Fruit fly (Drosophila melanogaster) whole organism, embryonic: ENCODE results near the gene Setx.

ENCODE experiments used
- ATbp ChIP-seq: fragments of 200-800 bp; sonication (Bioruptor generic); optimal IDR thresholded peaks from 2 replicates; lab custom pipeline; 2017; ENCODE audit warnings: missing biosample characterization, mild to moderate bottlenecking, missing genetic modification characterization, missing genetic modification reagents
- Bdp1 ChIP-seq: fragments of 200-800 bp; sonication (Bioruptor generic); optimal IDR thresholded peaks from 3 replicates; lab custom pipeline; 2016; ENCODE audit warnings: missing biosample characterization, missing genetic modification characterization
- Blimp-1 ChIP-seq: fragments of 200-800 bp; sonication (Bioruptor generic); optimal IDR thresholded peaks from 3 replicates; lab custom pipeline; 2018; ENCODE audit warnings: missing biosample characterization, missing genetic modification characterization, mild to moderate bottlenecking, moderate library complexity, missing genetic modification reagents
- C15 ChIP-seq: fragments of 200-800 bp; sonication (Bioruptor generic); IDR thresholded peaks from 3 replicates; pipeline ENCODE4 v1.3.6; 2022; ENCODE audit warnings: missing biosample characterization, missing genetic modification characterization
- CG10147 ChIP-seq: fragments of 200-800 bp; sonication (Bioruptor generic); optimal IDR thresholded peaks from 2 replicates; lab custom pipeline; 2019; ENCODE audit warnings: missing biosample characterization, mild to moderate bottlenecking, missing genetic modification characterization, moderate library complexity
- CG1602 ChIP-seq: fragments of 200-800 bp; sonication (Bioruptor generic); optimal IDR thresholded peaks from 3 replicates; lab custom pipeline; 2016; ENCODE audit warnings: missing biosample characterization, missing genetic modification characterization
- CG17912 ChIP-seq: fragments of 200-800 bp; sonication (Bioruptor generic); optimal IDR thresholded peaks from 2 replicates; lab custom pipeline; 2018; ENCODE audit warnings: missing biosample characterization, mild to moderate bottlenecking, missing genetic modification characterization
- CG1832 ChIP-seq: fragments of 200-800 bp; sonication (Bioruptor generic); optimal IDR thresholded peaks from 2 replicates; lab custom pipeline; 2017; ENCODE audit warnings: missing biosample characterization, mild to moderate bottlenecking, missing genetic modification characterization, inconsistent platforms
- CG18599 ChIP-seq: fragments of 200-800 bp; sonication (Bioruptor generic); optimal IDR thresholded peaks from 3 replicates; lab custom pipeline; 2017; ENCODE audit warnings: missing biosample characterization, missing genetic modification characterization, mild to moderate bottlenecking, moderate library complexity, missing genetic modification reagents
- CG31224 ChIP-seq: fragments of 200-800 bp; sonication (Bioruptor generic); IDR thresholded peaks from 2 replicates; pipeline ENCODE4 v1.3.6; 2022; ENCODE audit warnings: missing biosample characterization, missing genetic modification characterization
- CG31388 ChIP-seq: fragments of 200-800 bp; sonication (Bioruptor generic); optimal IDR thresholded peaks from 2 replicates; lab custom pipeline; 2016; ENCODE audit warnings: missing biosample characterization, missing genetic modification characterization
- CG3281 ChIP-seq: fragments of 200-800 bp; sonication (Bioruptor generic); optimal IDR thresholded peaks from 3 replicates; lab custom pipeline; 2017; ENCODE audit warnings: missing biosample characterization, mild to moderate bottlenecking, missing genetic modification characterization
- CG6791 ChIP-seq: fragments of 200-800 bp; sonication (Bioruptor generic); IDR thresholded peaks from 3 replicates; pipeline ENCODE4 v1.3.6; 2022; ENCODE audit warnings: missing biosample characterization, missing genetic modification characterization; ENCODE audit not compliant: partially characterized antibody
- CG7987 ChIP-seq: fragments of 200-800 bp; sonication (Bioruptor generic); optimal IDR thresholded peaks from 2 replicates; lab custom pipeline; 2018; ENCODE audit warnings: missing biosample characterization, mild to moderate bottlenecking, missing genetic modification characterization, moderate library complexity
- CG8281 ChIP-seq: fragments of 200-800 bp; sonication (Bioruptor generic); optimal IDR thresholded peaks from 2 replicates; lab custom pipeline; 2018; ENCODE audit warnings: missing biosample characterization, mild to moderate bottlenecking, missing genetic modification characterization, moderate library complexity
- CG8359 ChIP-seq: fragments of 200-800 bp; sonication (Bioruptor generic); optimal IDR thresholded peaks from 2 replicates; lab custom pipeline; 2017; ENCODE audit warnings: missing biosample characterization, mild to moderate bottlenecking, missing genetic modification characterization, borderline replicate concordance
- CG8765 ChIP-seq: fragments of 200-800 bp; sonication (Bioruptor generic); IDR thresholded peaks from 2 replicates; pipeline ENCODE4 v1.3.6; 2022; ENCODE audit warnings: missing biosample characterization, missing genetic modification characterization
- CG8944 ChIP-seq: fragments of 200-800 bp; sonication (Bioruptor generic); optimal IDR thresholded peaks from 3 replicates; lab custom pipeline; 2016; ENCODE audit warnings: missing biosample characterization, missing genetic modification characterization
- Dfd ChIP-seq, 2 experiments: fragments of >200 bp; optimal IDR thresholded peaks; 2 replicates each; lab custom pipeline; 2017; ENCODE audit warnings: missing biosample characterization in 2 of 2, missing genetic modification characterization in 2 of 2
- Doc3 ChIP-seq: fragments of 200-800 bp; sonication (Bioruptor generic); IDR thresholded peaks from 3 replicates; pipeline ENCODE4 v1.3.6; 2022; ENCODE audit warnings: missing biosample characterization, missing genetic modification characterization; ENCODE audit not compliant: partially characterized antibody
- HLH3B ChIP-seq: fragments of 200-800 bp; sonication (Bioruptor generic); IDR thresholded peaks from 2 replicates; pipeline ENCODE4 v1.3.6; 2022; ENCODE audit warnings: missing biosample characterization, missing genetic modification characterization
- HmgZ ChIP-seq: fragments of 200-800 bp; sonication (Bioruptor generic); optimal IDR thresholded peaks from 2 replicates; lab custom pipeline; 2018; ENCODE audit warnings: missing biosample characterization, mild to moderate bottlenecking, missing genetic modification characterization
- Mrtf ChIP-seq: fragments of 200-800 bp; sonication (Bioruptor generic); IDR thresholded peaks from 3 replicates; pipeline ENCODE4 v1.3.6; 2022; ENCODE audit warnings: missing biosample characterization, missing genetic modification characterization
- Pdp1 ChIP-seq, 2 experiments: fragments of 200-800 bp; sonication (Bioruptor generic); optimal IDR thresholded peaks; 3 replicates each; lab custom pipeline; 2016; ENCODE audit warnings: missing biosample characterization in 2 of 2, missing genetic modification characterization in 2 of 2, mild to moderate bottlenecking in 1 of 2, moderate library complexity in 1 of 2
- Poxn ChIP-seq: fragments of 200-800 bp; sonication (Bioruptor generic); IDR thresholded peaks from 2 replicates; pipeline ENCODE4 v1.3.6; 2022; ENCODE audit warnings: missing biosample characterization, missing genetic modification characterization
- Xrp1 ChIP-seq: fragments of 200-800 bp; sonication (Bioruptor generic); IDR thresholded peaks from 2 replicates; pipeline ENCODE4 v1.3.6; 2022; ENCODE audit warnings: missing biosample characterization, missing genetic modification characterization
- crol ChIP-seq: fragments of 200-800 bp; sonication (Bioruptor generic); IDR thresholded peaks from 2 replicates; pipeline ENCODE4 v1.3.6; 2022; ENCODE audit warnings: missing biosample characterization, missing genetic modification characterization
- cwo ChIP-seq: fragments of 200-800 bp; sonication (Bioruptor generic); optimal IDR thresholded peaks from 3 replicates; lab custom pipeline; 2017; ENCODE audit warnings: missing biosample characterization, missing genetic modification characterization, mild to moderate bottlenecking, moderate library complexity, missing genetic modification reagents
- dmrt11E ChIP-seq: fragments of 200-800 bp; sonication (Bioruptor generic); optimal IDR thresholded peaks from 3 replicates; lab custom pipeline; 2018; ENCODE audit warnings: missing biosample characterization, mild to moderate bottlenecking, missing genetic modification characterization, moderate library complexity
- ems ChIP-seq: fragments of 200-800 bp; sonication (Bioruptor generic); optimal IDR thresholded peaks from 3 replicates; lab custom pipeline; 2016; ENCODE audit warnings: missing biosample characterization, missing genetic modification characterization
- eyg ChIP-seq: fragments of 200-800 bp; sonication (Bioruptor generic); optimal IDR thresholded peaks from 3 replicates; lab custom pipeline; 2016; ENCODE audit warnings: missing biosample characterization, missing genetic modification characterization
- fd3F ChIP-seq: fragments of 200-800 bp; sonication (Bioruptor generic); optimal IDR thresholded peaks from 2 replicates; lab custom pipeline; 2018; ENCODE audit warnings: missing biosample characterization, mild to moderate bottlenecking, missing genetic modification characterization, moderate library complexity
- fru ChIP-seq: fragments of >200 bp; optimal IDR thresholded peaks from 2 replicates; lab custom pipeline; 2017
- gsb-n ChIP-seq: fragments of 200-800 bp; sonication (Bioruptor generic); optimal IDR thresholded peaks from 3 replicates; lab custom pipeline; 2018; ENCODE audit warnings: missing biosample characterization, mild to moderate bottlenecking, missing genetic modification characterization
- gt ChIP-seq: fragments of 200-800 bp; sonication (Bioruptor generic); IDR thresholded peaks from 2 replicates; pipeline ENCODE4 v1.3.6; 2022; ENCODE audit warnings: missing biosample characterization, missing genetic modification characterization
- h ChIP-seq: fragments of >200 bp; optimal IDR thresholded peaks from 2 replicates; lab custom pipeline; 2017
- hkb ChIP-seq, 2 experiments: fragments of 200-800 bp in 1 of 2; fragments of >200 bp in 1 of 2; sonication (Bioruptor generic) in 1 of 2; IDR thresholded peaks in 1 of 2; optimal IDR thresholded peaks in 1 of 2; 2 replicates each; pipeline versions ENCODE4 v1.3.6 to Lab custom; 2017 to 2022; ENCODE audit warnings: missing biosample characterization in 1 of 2, missing genetic modification characterization in 1 of 2
- jing ChIP-seq: fragments of 200-800 bp; sonication (Bioruptor generic); optimal IDR thresholded peaks from 2 replicates; lab custom pipeline; 2018; ENCODE audit warnings: missing biosample characterization, mild to moderate bottlenecking, missing genetic modification characterization
- lab ChIP-seq: fragments of 200-800 bp; sonication (Bioruptor generic); optimal IDR thresholded peaks from 3 replicates; lab custom pipeline; 2017; ENCODE audit warnings: missing biosample characterization, missing genetic modification characterization, mild to moderate bottlenecking, moderate library complexity, missing genetic modification reagents
- lbe ChIP-seq: fragments of 200-800 bp; sonication (Bioruptor generic); optimal IDR thresholded peaks from 2 replicates; lab custom pipeline; 2016; ENCODE audit warnings: missing biosample characterization, mild to moderate bottlenecking, missing genetic modification characterization
- lilli ChIP-seq: fragments of 200-800 bp; sonication (Bioruptor generic); optimal IDR thresholded peaks from 3 replicates; lab custom pipeline; 2016; ENCODE audit warnings: missing biosample characterization, missing genetic modification characterization
- nerfin-1 ChIP-seq: fragments of 200-800 bp; sonication (Bioruptor generic); optimal IDR thresholded peaks from 3 replicates; lab custom pipeline; 2019; ENCODE audit warnings: missing biosample characterization, mild to moderate bottlenecking, missing genetic modification characterization, moderate library complexity
- nmo ChIP-seq: fragments of 200-800 bp; sonication (Bioruptor generic); optimal IDR thresholded peaks from 2 replicates; lab custom pipeline; 2018; ENCODE audit warnings: missing biosample characterization, mild to moderate bottlenecking, missing genetic modification characterization, moderate library complexity
- psq ChIP-seq: fragments of 200-800 bp; sonication (Bioruptor generic); optimal IDR thresholded peaks from 2 replicates; lab custom pipeline; 2017; ENCODE audit warnings: missing biosample characterization, missing genetic modification characterization
- salm ChIP-seq: fragments of 200-800 bp; sonication (Bioruptor generic); optimal IDR thresholded peaks from 2 replicates; lab custom pipeline; 2018; ENCODE audit warnings: missing biosample characterization, mild to moderate bottlenecking, missing genetic modification characterization
- slbo ChIP-seq: fragments of 200-800 bp; sonication (Bioruptor generic); IDR thresholded peaks from 2 replicates; pipeline ENCODE4 v1.3.6; 2022; ENCODE audit warnings: missing biosample characterization, missing genetic modification characterization
- tin ChIP-seq: fragments of 200-800 bp; sonication (Bioruptor generic); optimal IDR thresholded peaks from 3 replicates; lab custom pipeline; 2016; ENCODE audit warnings: missing biosample characterization, missing genetic modification characterization
- tll ChIP-seq, 2 experiments: fragments of 200-800 bp in 1 of 2; fragments of >200 bp in 1 of 2; sonication (Bioruptor generic) in 1 of 2; optimal IDR thresholded peaks; 2 replicates each; lab custom pipeline; 2017 to 2019; ENCODE audit warnings: missing biosample characterization in 2 of 2, missing genetic modification characterization in 2 of 2, mild to moderate bottlenecking in 1 of 2, moderate library complexity in 1 of 2
- ttk ChIP-seq: fragments of 200-800 bp; sonication (Bioruptor generic); IDR thresholded peaks from 2 replicates; pipeline ENCODE4 v2.1.2; 2022; ENCODE audit warnings: missing biosample characterization, missing genetic modification characterization
- wor ChIP-seq: fragments of 200-800 bp; sonication (Bioruptor generic); IDR thresholded peaks from 2 replicates; pipeline ENCODE4 v1.3.6; 2022; ENCODE audit warnings: missing biosample characterization, missing genetic modification characterization

Setx gene

dm6 chr3L:8127712-8128210 is 9.5 kb downstream of the Setx start, which contains the start of the genes Cds and Uba2 (continued):
- TF ChIP-seq CG31224 (GFP tag; lab: Robert Waterston, UW) (peak; percentile 86), tin (GFP tag; lab: Kevin White, UChicago) (peak; percentile 94), Poxn (GFP tag; lab: Robert Waterston, UW) (peak; percentile 81), C15 (peak; percentile 86), salm (tag; lab: Kevin White, UChicago) (peak; percentile 80), psq (GFP tag; lab: Kevin White, UChicago) (peak; percentile 84), CG18599 (GFP tag; lab: Kevin White, UChicago) (peak; percentile 96), lab (peak; percentile 97), Bdp1 (GFP tag; lab: Kevin White, UChicago) (peak; percentile 61), gsb-n (tag; lab: Kevin White, UChicago) (no peak), HmgZ (tag; lab: Kevin White, UChicago) (peak; percentile 96), lilli (GFP tag; lab: Kevin White, UChicago) (peak; percentile 94), ems (GFP tag; lab: Kevin White, UChicago) (peak; percentile 84), Dfd (GFP tag; optimal IDR thresholded peaks at IDR 0.05; lab: Kevin White, UChicago) (no peak), ttk (GFP tag; lab: Robert Waterston, UW) (peak; percentile 87), CG1602 (GFP tag; lab: Kevin White, UChicago) (peak; percentile 90), CG17912 (GFP tag; lab: Kevin White, UChicago) (peak; percentile 83), CG7987 (GFP tag; lab: Kevin White, UChicago) (peak; percentile 84), eyg (peak; percentile 59), Mrtf (peak; percentile 79), Pdp1 (GFP tag; optimal IDR thresholded peaks at IDR 0.05; lab: Kevin White, UChicago) (peak; percentile 69 to 80), CG8359 (GFP tag; lab: Kevin White, UChicago) (peak; percentile 61), CG8281 (tag; lab: Kevin White, UChicago) (peak; percentile 75), CG10147 (GFP tag; lab: Kevin White, UChicago) (peak; percentile 93), crol (GFP tag; lab: Robert Waterston, UW) (peak; percentile 57), tll (GFP tag; optimal IDR thresholded peaks at IDR 0.05; lab: Kevin White, UChicago) (peak in 1 of 2 experiments; percentile 92), CG8944 (GFP tag; lab: Kevin White, UChicago) (peak; percentile 69), nerfin-1 (tag; lab: Kevin White, UChicago) (peak; percentile 92), jing (GFP tag; lab: Kevin White, UChicago) (no peak), slbo (GFP tag; lab: Robert Waterston, UW) (peak; percentile 96), hkb (optimal IDR thresholded peaks at IDR 0.05; lab: Kevin White, UChicago) (peak; percentile 39), hkb (GFP tag; IDR thresholded peaks at IDR 0.05; lab: Robert Waterston, UW) (peak; percentile 91), ATbp (GFP tag; lab: Kevin White, UChicago) (peak; percentile 85), CG3281 (peak; percentile 95), fd3F (GFP tag; lab: Kevin White, UChicago) (peak; percentile 92), Xrp1 (GFP tag; lab: Robert Waterston, UW) (peak; percentile 90), gt (GFP tag; lab: Robert Waterston, UW) (peak; percentile 62; the same call in 1 of the 2 replicates), CG8765 (peak; percentile 79), Doc3 (peak; percentile 35; the same call in 1 of the 3 replicates), CG1832 (GFP tag; lab: Kevin White, UChicago) (no peak), fru (no peak), dmrt11E (tag; lab: Kevin White, UChicago) (peak; percentile 84), cwo (GFP tag; lab: Kevin White, UChicago) (peak; percentile 83), h (lab: Kevin White, UChicago) (no peak), HLH3B (GFP tag; lab: Robert Waterston, UW) (peak; percentile 86), lbe (GFP tag; lab: Kevin White, UChicago) (peak; percentile 91), Blimp-1 (peak; percentile 87), CG31388 (GFP tag; lab: Kevin White, UChicago) (peak; percentile 73), wor (peak; percentile 73), CG6791 (GFP tag; lab: Robert Waterston, UW) (no peak), nmo (GFP tag; lab: Kevin White, UChicago) (peak; percentile 94)
